Fruit fly (Drosophila melanogaster) whole organism, embryonic: ENCODE results near the gene et.
A peak's percentile ranks its signal among the peaks of the same experiment; 100 is the strongest.

ENCODE experiments used
- Atf3 ChIP-seq: fragments of 200-800 bp; sonication (Bioruptor generic); optimal IDR thresholded peaks from 3 replicates; lab custom pipeline; 2016; ENCODE audit warnings: missing biosample characterization, missing genetic modification characterization
- C15 ChIP-seq: fragments of 200-800 bp; sonication (Bioruptor generic); IDR thresholded peaks from 3 replicates; pipeline ENCODE4 v1.3.6; 2022; ENCODE audit warnings: missing biosample characterization, missing genetic modification characterization
- CG10462 ChIP-seq: fragments of 200-800 bp; sonication (Bioruptor generic); optimal IDR thresholded peaks from 2 replicates; lab custom pipeline; 2016; ENCODE audit warnings: missing biosample characterization, missing genetic modification characterization
- CG11723 ChIP-seq: fragments of 200-800 bp; sonication (Bioruptor generic); optimal IDR thresholded peaks from 2 replicates; lab custom pipeline; 2017; ENCODE audit warnings: missing biosample characterization, mild to moderate bottlenecking, missing genetic modification characterization
- CG13624 ChIP-seq: fragments of 200-800 bp; sonication (Bioruptor generic); optimal IDR thresholded peaks from 2 replicates; lab custom pipeline; 2016; ENCODE audit warnings: missing biosample characterization, missing genetic modification characterization
- CG14441 ChIP-seq: fragments of 200-800 bp; sonication (Bioruptor generic); IDR thresholded peaks from 2 replicates; pipeline ENCODE4 v1.3.6; 2022; ENCODE audit warnings: missing biosample characterization, missing genetic modification characterization
- CG14710 ChIP-seq: fragments of 200-800 bp; sonication (Bioruptor generic); optimal IDR thresholded peaks from 3 replicates; lab custom pipeline; 2019; ENCODE audit warnings: missing biosample characterization, mild to moderate bottlenecking, missing genetic modification characterization, moderate library complexity
- CG17385 ChIP-seq: fragments of 200-800 bp; sonication (Bioruptor generic); optimal IDR thresholded peaks from 3 replicates; lab custom pipeline; 2018; ENCODE audit warnings: missing biosample characterization, mild to moderate bottlenecking, missing genetic modification characterization
- CG17568 ChIP-seq: fragments of 200-800 bp; sonication (Bioruptor generic); optimal IDR thresholded peaks from 2 replicates; lab custom pipeline; 2018; ENCODE audit warnings: missing biosample characterization, mild to moderate bottlenecking, missing genetic modification characterization, moderate library complexity
- CG2678 ChIP-seq: fragments of 200-800 bp; sonication (Bioruptor generic); optimal IDR thresholded peaks from 3 replicates; lab custom pipeline; 2019; ENCODE audit warnings: missing biosample characterization, mild to moderate bottlenecking, missing genetic modification characterization, moderate library complexity
- CG30020 ChIP-seq: fragments of 200-800 bp; optimal IDR thresholded peaks from 2 replicates; lab custom pipeline; 2019; ENCODE audit warnings: missing biosample characterization, mild to moderate bottlenecking, missing genetic modification characterization, moderate library complexity
- CG3407 ChIP-seq: fragments of 200-800 bp; sonication (Bioruptor generic); optimal IDR thresholded peaks from 2 replicates; lab custom pipeline; 2018; ENCODE audit warnings: missing biosample characterization, mild to moderate bottlenecking, missing genetic modification characterization
- CG3726 ChIP-seq: fragments of 200-800 bp; sonication (Bioruptor generic); IDR thresholded peaks from 3 replicates; pipeline ENCODE4, ENCODE4 v1.3.6; 2022; ENCODE audit warnings: missing biosample characterization, missing genetic modification characterization
- CG4360 ChIP-seq: fragments of 200-800 bp; sonication (Bioruptor generic); IDR thresholded peaks from 2 replicates; pipeline ENCODE4 v1.3.6; 2022; ENCODE audit warnings: missing biosample characterization, missing genetic modification characterization
- CG4617 ChIP-seq: fragments of 200-800 bp; sonication (Bioruptor generic); optimal IDR thresholded peaks from 3 replicates; lab custom pipeline; 2016; ENCODE audit warnings: missing biosample characterization, missing genetic modification characterization, borderline replicate concordance
- CG5180 ChIP-seq: fragments of 200-800 bp; sonication (Bioruptor generic); optimal IDR thresholded peaks from 3 replicates; lab custom pipeline; 2017; ENCODE audit warnings: missing biosample characterization, missing genetic modification characterization, mild to moderate bottlenecking, moderate library complexity, missing genetic modification reagents
- CG6254 ChIP-seq: fragments of 200-800 bp; sonication (Bioruptor generic); optimal IDR thresholded peaks from 3 replicates; lab custom pipeline; 2017; ENCODE audit warnings: mild to moderate bottlenecking, missing biosample characterization, missing genetic modification reagents, missing genetic modification characterization
- CG6272 ChIP-seq: fragments of 200-800 bp; sonication (Bioruptor generic); IDR thresholded peaks from 2 replicates; pipeline ENCODE4 v1.3.6; 2022; ENCODE audit warnings: missing biosample characterization, missing genetic modification characterization
- CG7357 ChIP-seq: fragments of 200-800 bp; sonication (Bioruptor generic); IDR thresholded peaks from 3 replicates; pipeline ENCODE4 v1.3.6; 2022; ENCODE audit warnings: missing biosample characterization, missing genetic modification characterization
- CG7839 ChIP-seq: fragments of 200-800 bp; sonication (Bioruptor generic); optimal IDR thresholded peaks from 3 replicates; lab custom pipeline; 2018; ENCODE audit warnings: missing biosample characterization, mild to moderate bottlenecking, missing genetic modification characterization, moderate library complexity
- CG7963 ChIP-seq: fragments of 200-800 bp; sonication (Bioruptor generic); IDR thresholded peaks from 3 replicates; pipeline ENCODE4 v1.3.6; 2022; ENCODE audit warnings: missing biosample characterization, missing genetic modification characterization; ENCODE audit not compliant: partially characterized antibody
- CG8089 ChIP-seq: fragments of 200-800 bp; sonication (Bioruptor generic); optimal IDR thresholded peaks from 3 replicates; lab custom pipeline; 2016; ENCODE audit warnings: missing biosample characterization, missing genetic modification characterization
- CG8290 ChIP-seq, 3 experiments: fragments of 200-800 bp; sonication (Bioruptor generic); optimal IDR thresholded peaks; 2 replicates each; lab custom pipeline; 2016 to 2019; ENCODE audit warnings: missing biosample characterization in 3 of 3, missing genetic modification characterization in 3 of 3, mild to moderate bottlenecking in 2 of 3, moderate library complexity in 1 of 3
- Deaf1 ChIP-seq: fragments of 200-800 bp; optimal IDR thresholded peaks from 3 replicates; lab custom pipeline; 2019; ENCODE audit warnings: missing biosample characterization, mild to moderate bottlenecking, missing genetic modification characterization, moderate library complexity
- Dip2 ChIP-seq: fragments of 200-800 bp; sonication (Bioruptor generic); IDR thresholded peaks from 2 replicates; pipeline ENCODE4 v1.3.6; 2022; ENCODE audit warnings: missing biosample characterization, missing genetic modification characterization
- Fer3 ChIP-seq: fragments of 200-800 bp; sonication (Bioruptor generic); optimal IDR thresholded peaks from 2 replicates; lab custom pipeline; 2018; ENCODE audit warnings: missing biosample characterization, mild to moderate bottlenecking, missing genetic modification characterization, moderate library complexity
- Hr3 ChIP-seq: fragments of 200-800 bp; sonication (Bioruptor generic); optimal IDR thresholded peaks from 3 replicates; lab custom pipeline; 2016; ENCODE audit warnings: missing biosample characterization, missing genetic modification characterization
- MTF-1 ChIP-seq: fragments of 200-800 bp; sonication (Bioruptor generic); optimal IDR thresholded peaks from 2 replicates; lab custom pipeline; 2018; ENCODE audit warnings: missing biosample characterization, mild to moderate bottlenecking, missing genetic modification characterization, borderline replicate concordance
- Med ChIP-seq: fragments of 200-800 bp; sonication (Bioruptor generic); peaks from one replicate; lab custom pipeline; 2016; ENCODE audit warnings: missing biosample characterization, missing genetic modification characterization, mild to moderate bottlenecking, inconsistent platforms, moderate library complexity
- Myb ChIP-seq: fragments of 200-800 bp; sonication (Bioruptor generic); optimal IDR thresholded peaks from 2 replicates; lab custom pipeline; 2016; ENCODE audit warnings: missing biosample characterization, missing genetic modification characterization
- NK7.1 ChIP-seq: fragments of 200-800 bp; sonication (Bioruptor generic); optimal IDR thresholded peaks from 3 replicates; lab custom pipeline; 2016; ENCODE audit warnings: missing biosample characterization, missing genetic modification characterization
- Pdp1 ChIP-seq, 2 experiments: fragments of 200-800 bp; sonication (Bioruptor generic); optimal IDR thresholded peaks; 3 replicates each; lab custom pipeline; 2016; ENCODE audit warnings: missing biosample characterization in 2 of 2, missing genetic modification characterization in 2 of 2, mild to moderate bottlenecking in 1 of 2, moderate library complexity in 1 of 2
- Tbp ChIP-seq: fragments of >200 bp; optimal IDR thresholded peaks from 2 replicates; lab custom pipeline; 2018; ENCODE audit warnings: missing biosample characterization, missing genetic modification characterization
- corto ChIP-seq: fragments of 200-800 bp; sonication (Bioruptor generic); optimal IDR thresholded peaks from 2 replicates; lab custom pipeline; 2016; ENCODE audit warnings: missing biosample characterization, mild to moderate bottlenecking, missing genetic modification characterization, moderate library complexity
- dm ChIP-seq: fragments of 200-800 bp; sonication (Bioruptor generic); optimal IDR thresholded peaks from 3 replicates; lab custom pipeline; 2016; ENCODE audit warnings: missing biosample characterization, missing genetic modification characterization
- gcm ChIP-seq: fragments of 200-800 bp; sonication (Bioruptor generic); optimal IDR thresholded peaks from 2 replicates; lab custom pipeline; 2019; ENCODE audit warnings: missing biosample characterization, mild to moderate bottlenecking, missing genetic modification characterization, moderate library complexity
- gro ChIP-seq: fragments of 200-800 bp; sonication (Bioruptor generic); optimal IDR thresholded peaks from 2 replicates; lab custom pipeline; 2016; ENCODE audit warnings: missing biosample characterization, missing genetic modification characterization
- gt ChIP-seq: fragments of 200-800 bp; sonication (Bioruptor generic); IDR thresholded peaks from 2 replicates; pipeline ENCODE4 v1.3.6; 2022; ENCODE audit warnings: missing biosample characterization, missing genetic modification characterization
- ham ChIP-seq: fragments of 200-800 bp; sonication (Bioruptor generic); IDR thresholded peaks from 2 replicates; pipeline ENCODE4 v1.3.6; 2022; ENCODE audit warnings: missing biosample characterization, missing genetic modification characterization
- hb ChIP-seq: fragments of 200-800 bp; sonication (Bioruptor generic); IDR thresholded peaks from 3 replicates; pipeline ENCODE4 v1.3.6; 2022; ENCODE audit warnings: missing biosample characterization, missing genetic modification characterization; ENCODE audit not compliant: partially characterized antibody
- insv ChIP-seq, 2 experiments: fragments of 200-800 bp; sonication (Bioruptor generic); optimal IDR thresholded peaks; 3 replicates each; lab custom pipeline; 2016 to 2018; ENCODE audit warnings: missing biosample characterization in 2 of 2, missing genetic modification characterization in 2 of 2
- klu ChIP-seq: fragments of 200-800 bp; sonication (Bioruptor generic); IDR thresholded peaks from 2 replicates; pipeline ENCODE4 v1.3.6; 2022; ENCODE audit warnings: missing biosample characterization, missing genetic modification characterization
- lmd ChIP-seq: fragments of 200-800 bp; sonication (Bioruptor generic); IDR thresholded peaks from 2 replicates; pipeline ENCODE4 v1.3.6; 2022; ENCODE audit warnings: missing biosample characterization, missing genetic modification characterization
- nerfin-2 ChIP-seq: fragments of 200-800 bp; sonication (Bioruptor generic); IDR thresholded peaks from 2 replicates; pipeline ENCODE4 v1.3.6; 2022; ENCODE audit warnings: missing biosample characterization, missing genetic modification characterization; ENCODE audit not compliant: partially characterized antibody
- pb ChIP-seq: fragments of 200-800 bp; sonication (Bioruptor generic); optimal IDR thresholded peaks from 3 replicates; lab custom pipeline; 2016; ENCODE audit warnings: missing biosample characterization, missing genetic modification characterization
- pfk ChIP-seq: fragments of 200-800 bp; sonication (Bioruptor generic); optimal IDR thresholded peaks from 2 replicates; lab custom pipeline; 2018; ENCODE audit warnings: missing biosample characterization, mild to moderate bottlenecking, missing genetic modification characterization, moderate library complexity
- repo ChIP-seq: fragments of 200-800 bp; sonication (Bioruptor generic); optimal IDR thresholded peaks from 2 replicates; lab custom pipeline; 2016; ENCODE audit warnings: missing biosample characterization, missing genetic modification characterization
- vnd ChIP-seq: fragments of 200-800 bp; sonication (Bioruptor generic); IDR thresholded peaks from 3 replicates; pipeline ENCODE4 v1.3.6; 2022; ENCODE audit warnings: missing biosample characterization, missing genetic modification characterization; ENCODE audit not compliant: partially characterized antibody
- yki ChIP-seq: fragments of >200 bp; optimal IDR thresholded peaks from 3 replicates; lab custom pipeline; 2018

et gene

dm6 chrX:19642819-19643504, 32.7 kb downstream of the et start, which contains the start of the genes CG12237 and Sec61gamma (continued):
- TF ChIP-seq corto (GFP tag; lab: Kevin White, UChicago) (no peak), gro (GFP tag; lab: Kevin White, UChicago) (peak; percentile 26), CG7357 (GFP tag; lab: Robert Waterston, UW) (no peak), hb (GFP tag; lab: Robert Waterston, UW) (no peak), CG11723 (no peak), CG14441 (no peak), yki (no peak), gt (GFP tag; lab: Robert Waterston, UW) (no peak), Med (GFP tag; lab: Kevin White, UChicago) (peak; percentile 88), CG3726 (GFP tag; lab: Robert Waterston, UW) (no peak), CG5180 (GFP tag; lab: Kevin White, UChicago) (no peak), lmd (GFP tag; lab: Robert Waterston, UW) (no peak; the same call in 1 of the 2 replicates), MTF-1 (no peak), CG8089 (no peak), CG2678 (tag; lab: Kevin White, UChicago) (peak; percentile 33), CG17385 (peak; percentile 9), Deaf1 (tag; lab: Kevin White, UChicago) (peak; percentile 91), CG3407 (GFP tag; lab: Kevin White, UChicago) (no peak), CG30020 (tag; lab: Kevin White, UChicago) (peak; percentile 28), Myb (peak; percentile 22), ham (GFP tag; lab: Robert Waterston, UW) (no peak), CG13624 (GFP tag; lab: Kevin White, UChicago) (peak; percentile 22), insv (GFP tag; optimal IDR thresholded peaks at IDR 0.05; lab: Kevin White, UChicago) (peak in 1 of 2 experiments; percentile 89), CG8290 (GFP tag; optimal IDR thresholded peaks at IDR 0.05; lab: Kevin White, UChicago) (peak; percentile 7), CG8290 (tag; optimal IDR thresholded peaks at IDR 0.05; lab: Kevin White, UChicago) (peak in 1 of 2 experiments; percentile 78), Tbp (GFP tag; lab: Kevin White, UChicago) (no peak), pfk (GFP tag; lab: Kevin White, UChicago) (peak; percentile 13), nerfin-2 (no peak), Pdp1 (GFP tag; optimal IDR thresholded peaks at IDR 0.05; lab: Kevin White, UChicago) (peak in 1 of 2 experiments; percentile 38), gcm (GFP tag; lab: Kevin White, UChicago) (no peak), klu (no peak), NK7.1 (GFP tag; lab: Kevin White, UChicago) (no peak), CG6272 (GFP tag; lab: Robert Waterston, UW) (no peak), vnd (GFP tag; lab: Robert Waterston, UW) (no peak), CG10462 (GFP tag; lab: Kevin White, UChicago) (peak; percentile 12), CG4617 (GFP tag; lab: Kevin White, UChicago) (peak; percentile 32), Fer3 (peak; percentile 1), pb (GFP tag; lab: Kevin White, UChicago) (no peak), CG6254 (GFP tag; lab: Kevin White, UChicago) (no peak), C15 (GFP tag; lab: Robert Waterston, UW) (no peak), Hr3 (GFP tag; lab: Kevin White, UChicago) (no peak), CG17568 (GFP tag; lab: Kevin White, UChicago) (no peak), CG7839 (tag; lab: Kevin White, UChicago) (no peak), dm (GFP tag; lab: Kevin White, UChicago) (peak; percentile 53), CG4360 (no peak), repo (GFP tag; lab: Kevin White, UChicago) (no peak), CG14710 (tag; lab: Kevin White, UChicago) (peak; percentile 60), Dip2 (GFP tag; lab: Robert Waterston, UW) (no peak), CG7963 (no peak), Atf3 (GFP tag; lab: Kevin White, UChicago) (no peak)
